Worm (Caenorhabditis elegans) whole organism, young adult: ENCODE measurements around the gene nkcc-1.

Source experiments
- B0019.2 ChIP-seq: fragments of 200-800 bp; sonication (Bioruptor generic); conservative IDR thresholded peaks from 2 replicates; pipeline ENCODE4 v1.3.6; 2022; ENCODE audit warnings: missing genetic modification reagents, missing genetic modification characterization, missing compliant biosample characterization
- B0336.3 ChIP-seq: fragments of 200-800 bp; sonication (Bioruptor generic); IDR thresholded peaks from 2 replicates; pipeline ENCODE4 v1.3.6; 2022; ENCODE audit warnings: missing genetic modification characterization, missing compliant biosample characterization
- C06A6.2 ChIP-seq: fragments of 200-800 bp; sonication (Bioruptor generic); conservative IDR thresholded peaks from 2 replicates; pipeline ENCODE4 v1.3.6; 2022; ENCODE audit warnings: missing genetic modification characterization, missing compliant biosample characterization
- D2030.7 ChIP-seq: fragments of 200-800 bp; sonication (Bioruptor generic); IDR thresholded peaks from 2 replicates; pipeline ENCODE4 v1.3.6; 2022; ENCODE audit warnings: missing genetic modification reagents, missing genetic modification characterization, missing compliant biosample characterization
- F39B2.1 ChIP-seq: fragments of 200-800 bp; sonication (Bioruptor generic); IDR thresholded peaks from 2 replicates; pipeline ENCODE4 v1.3.6; 2022; ENCODE audit warnings: missing genetic modification reagents, missing genetic modification characterization, missing compliant biosample characterization
- F49E8.2 ChIP-seq: sonication (generic microtip); optimal IDR thresholded peaks from 3 replicates; lab custom pipeline; 2017; ENCODE audit warnings: missing genetic modification characterization, mild to moderate bottlenecking, missing compliant biosample characterization, antibody characterized with exemption, moderate library complexity; ENCODE audit not compliant: insufficient read depth
- F57C9.4 ChIP-seq: sonication (generic microtip); optimal IDR thresholded peaks from 2 replicates; lab custom pipeline; 2017; ENCODE audit warnings: mild to moderate bottlenecking, missing genetic modification characterization, missing compliant biosample characterization
- K11D2.4 ChIP-seq: fragments of 200-800 bp; sonication (Bioruptor generic); IDR thresholded peaks from 2 replicates; pipeline ENCODE4 v1.3.6; 2022; ENCODE audit warnings: missing genetic modification reagents, missing genetic modification characterization, missing compliant biosample characterization
- K12H6.12 ChIP-seq: fragments of 200-800 bp; sonication (Bioruptor generic); optimal IDR thresholded peaks from 2 replicates; lab custom pipeline; 2018; ENCODE audit warnings: mild to moderate bottlenecking, missing genetic modification characterization, missing compliant biosample characterization
- Y53G8AR.9 ChIP-seq: fragments of 200-800 bp; sonication (Bioruptor generic); conservative IDR thresholded peaks from 2 replicates; pipeline ENCODE4 v1.3.6; 2022; ENCODE audit warnings: missing genetic modification reagents, missing genetic modification characterization, missing compliant biosample characterization
- Y79H2A.3 ChIP-seq: fragments of 200-800 bp; sonication (Bioruptor generic); conservative IDR thresholded peaks from 2 replicates; pipeline ENCODE4 v1.3.6; 2022; ENCODE audit warnings: missing genetic modification reagents, missing genetic modification characterization, missing compliant biosample characterization
- attf-5 ChIP-seq: fragments of 200-800 bp; sonication (Bioruptor generic); optimal IDR thresholded peaks from 2 replicates; lab custom pipeline; 2018; ENCODE audit warnings: mild to moderate bottlenecking, missing genetic modification characterization, missing compliant biosample characterization
- attf-6 ChIP-seq: fragments of 200-800 bp; sonication (Bioruptor generic); IDR thresholded peaks from 2 replicates; pipeline ENCODE4 v1.3.6; 2022; ENCODE audit warnings: missing genetic modification reagents, missing genetic modification characterization, missing compliant biosample characterization
- ccch-3 ChIP-seq: fragments of 200-800 bp; sonication (Bioruptor generic); optimal IDR thresholded peaks from 2 replicates; lab custom pipeline; 2018; ENCODE audit warnings: mild to moderate bottlenecking, missing genetic modification characterization, missing compliant biosample characterization
- ceh-100 ChIP-seq: fragments of 200-800 bp; sonication (Bioruptor generic); IDR thresholded peaks from 2 replicates; pipeline ENCODE4 v1.3.6; 2022; ENCODE audit warnings: missing genetic modification reagents, missing genetic modification characterization, missing compliant biosample characterization
- ceh-40 ChIP-seq: fragments of 200-800 bp; sonication (Bioruptor generic); IDR thresholded peaks from 2 replicates; pipeline ENCODE4 v1.3.6; 2022; ENCODE audit warnings: missing genetic modification characterization, missing compliant biosample characterization
- ceh-58 ChIP-seq: fragments of 200-800 bp; sonication (Bioruptor generic); IDR thresholded peaks from 2 replicates; pipeline ENCODE4 v1.3.6; 2022; ENCODE audit warnings: missing genetic modification characterization, missing compliant biosample characterization
- chd-7 ChIP-seq: sonication (generic microtip); optimal IDR thresholded peaks from 2 replicates; lab custom pipeline; 2016; ENCODE audit warnings: mild to moderate bottlenecking, missing genetic modification characterization, moderate library complexity, missing compliant biosample characterization
- dox-1 ChIP-seq: fragments of 200-800 bp; sonication (Bioruptor generic); IDR thresholded peaks from 2 replicates; pipeline ENCODE4 v1.3.6; 2022; ENCODE audit warnings: missing genetic modification reagents, missing genetic modification characterization, missing compliant biosample characterization
- efl-1 ChIP-seq: fragments of 150-350 bp; optimal IDR thresholded peaks from 2 replicates; lab custom pipeline; 2014; ENCODE audit warnings: missing biosample characterization, missing genetic modification reagents, missing genetic modification characterization
- egl-18 ChIP-seq: fragments of 200-800 bp; sonication (Bioruptor generic); IDR thresholded peaks from 2 replicates; pipeline ENCODE4 v1.3.6; 2022; ENCODE audit warnings: missing genetic modification reagents, missing genetic modification characterization, missing compliant biosample characterization
- ekl-4 ChIP-seq: fragments of 200-800 bp; sonication (Bioruptor generic); IDR thresholded peaks from 2 replicates; pipeline ENCODE4 v1.3.6; 2022; ENCODE audit warnings: missing genetic modification reagents, missing genetic modification characterization, missing compliant biosample characterization
- ets-4 ChIP-seq: fragments of 200-800 bp; sonication (Bioruptor generic); optimal IDR thresholded peaks from 2 replicates; lab custom pipeline; 2018; ENCODE audit warnings: mild to moderate bottlenecking, missing genetic modification characterization, missing compliant biosample characterization
- fkh-3 ChIP-seq: sonication (generic microtip); optimal IDR thresholded peaks from 2 replicates; lab custom pipeline; 2016; ENCODE audit warnings: mild to moderate bottlenecking, missing genetic modification characterization, missing compliant biosample characterization
- him-1 ChIP-seq: sonication (generic microtip); optimal IDR thresholded peaks from 2 replicates; lab custom pipeline; 2016; ENCODE audit warnings: missing genotype, missing genetic modification reagents, missing genetic modification characterization, missing compliant biosample characterization
- hlh-12 ChIP-seq: sonication (generic microtip); optimal IDR thresholded peaks from 2 replicates; lab custom pipeline; 2016; ENCODE audit warnings: missing genetic modification characterization, missing compliant biosample characterization
- hsf-1 ChIP-seq: fragments of 200-800 bp; sonication (Bioruptor generic); IDR thresholded peaks from 2 replicates; pipeline ENCODE4 v1.3.6; 2022; ENCODE audit warnings: missing genetic modification reagents, missing genetic modification characterization, missing compliant biosample characterization
- lag-1 ChIP-seq: fragments of 200-800 bp; sonication (Bioruptor generic); IDR thresholded peaks from 2 replicates; pipeline ENCODE4 v1.3.6; 2022; ENCODE audit warnings: missing genetic modification reagents, missing genetic modification characterization, missing compliant biosample characterization
- let-526 ChIP-seq: fragments of 200-800 bp; sonication (Bioruptor generic); IDR thresholded peaks from 2 replicates; pipeline ENCODE4 v1.3.6; 2022; ENCODE audit warnings: missing genetic modification reagents, missing genetic modification characterization, missing compliant biosample characterization
- lin-26 ChIP-seq: fragments of 200-800 bp; sonication (Bioruptor generic); IDR thresholded peaks from 2 replicates; pipeline ENCODE4 v1.3.6; 2022; ENCODE audit warnings: missing genetic modification reagents, missing genetic modification characterization, missing compliant biosample characterization
- madf-3 ChIP-seq: fragments of 200-800 bp; sonication (Bioruptor generic); IDR thresholded peaks from 2 replicates; pipeline ENCODE4 v1.3.6; 2022; ENCODE audit warnings: missing genetic modification reagents, missing genetic modification characterization, missing compliant biosample characterization
- mel-28 ChIP-seq: sonication (generic microtip); optimal IDR thresholded peaks from 2 replicates; lab custom pipeline; 2016; ENCODE audit warnings: borderline replicate concordance, mild to moderate bottlenecking, missing genetic modification characterization, missing compliant biosample characterization
- mxl-1 ChIP-seq: sonication (generic microtip); optimal IDR thresholded peaks from 2 replicates; lab custom pipeline; 2016; ENCODE audit warnings: missing genetic modification characterization, missing compliant biosample characterization
- nfya-1 ChIP-seq: sonication (generic microtip); optimal IDR thresholded peaks from 2 replicates; lab custom pipeline; 2017; ENCODE audit warnings: antibody characterized with exemption, missing compliant biosample characterization, missing genetic modification characterization, borderline replicate concordance; ENCODE audit not compliant: insufficient read depth
- nhr-120 ChIP-seq: fragments of 200-800 bp; sonication (Bioruptor generic); IDR thresholded peaks from 2 replicates; pipeline ENCODE4 v1.3.6; 2022; ENCODE audit warnings: missing genetic modification characterization, missing compliant biosample characterization
- nhr-90 ChIP-seq: sonication (generic microtip); optimal IDR thresholded peaks from 2 replicates; lab custom pipeline; 2016; ENCODE audit warnings: missing genotype, mild to moderate bottlenecking, missing genetic modification characterization, missing compliant biosample characterization
- rec-8 ChIP-seq, 2 experiments: sonication (generic microtip); optimal IDR thresholded peaks; 2 replicates each; lab custom pipeline; 2016; ENCODE audit warnings: mild to moderate bottlenecking in 2 of 2, missing genetic modification characterization in 2 of 2, missing genetic modification reagents in 2 of 2, missing genotype in 2 of 2, missing biosample characterization in 1 of 2, missing compliant biosample characterization in 1 of 2, moderate library complexity in 1 of 2
- repo-1 ChIP-seq: sonication (generic microtip); optimal IDR thresholded peaks from 2 replicates; lab custom pipeline; 2017; ENCODE audit warnings: mild to moderate bottlenecking, missing genetic modification characterization, missing compliant biosample characterization
- sdz-38 ChIP-seq: sonication (generic microtip); optimal IDR thresholded peaks from 2 replicates; lab custom pipeline; 2016; ENCODE audit warnings: missing genotype, missing genetic modification characterization, missing compliant biosample characterization
- snpc-4 ChIP-seq, 5 experiments: fragments of 150-350 bp in 1 of 5; sonication (generic microtip) in 4 of 5; optimal IDR thresholded peaks; 2 replicates each; lab custom pipeline; 2014 to 2018; ENCODE audit warnings: missing genetic modification characterization in 5 of 5, missing biosample characterization in 3 of 5, antibody characterized with exemption in 2 of 5, mild to moderate bottlenecking in 2 of 5, missing compliant biosample characterization in 2 of 5, missing genotype in 2 of 5, moderate library complexity in 2 of 5, missing genetic modification reagents in 1 of 5
- somi-1 ChIP-seq: fragments of 200-800 bp; sonication (Bioruptor generic); optimal IDR thresholded peaks from 2 replicates; lab custom pipeline; 2018; ENCODE audit warnings: mild to moderate bottlenecking, missing genetic modification characterization, missing compliant biosample characterization
- sptf-2 ChIP-seq: fragments of 200-800 bp; sonication (Bioruptor generic); optimal IDR thresholded peaks from 2 replicates; lab custom pipeline; 2018; ENCODE audit warnings: mild to moderate bottlenecking, missing genetic modification characterization, missing compliant biosample characterization
- ztf-18 ChIP-seq: sonication (generic microtip); optimal IDR thresholded peaks from 2 replicates; lab custom pipeline; 2016; ENCODE audit warnings: missing genotype, mild to moderate bottlenecking, missing genetic modification characterization, missing compliant biosample characterization
- ztf-22 ChIP-seq: fragments of 200-800 bp; sonication (Bioruptor generic); optimal IDR thresholded peaks from 2 replicates; lab custom pipeline; 2018; ENCODE audit warnings: mild to moderate bottlenecking, missing genetic modification characterization, moderate library complexity, missing compliant biosample characterization

nkcc-1 gene

ce11 chrIV:14153261-14153660 lies 29.4 kb upstream of the nkcc-1 start, which contains the start of gene oac-38:
TSS of gene oac-38 (minus strand) at chrIV:14153361.
- TF ChIP-seq mxl-1 (tag; lab: Kevin White, UChicago) (no peak), mel-28 (tag; lab: Kevin White, UChicago) (no peak), rec-8 (tag; optimal IDR thresholded peaks at IDR 0.05; lab: Kevin White, UChicago) (no peak), sdz-38 (tag; lab: Kevin White, UChicago) (no peak), ztf-22 (GFP tag; lab: Kevin White, UChicago) (no peak), ceh-40 (GFP tag; lab: Robert Waterston, UW) (no peak), nfya-1 (tag; lab: Kevin White, UChicago) (no peak), D2030.7 (GFP tag; lab: Robert Waterston, UW) (no peak), efl-1 (no peak), ekl-4 (no peak), Y53G8AR.9 (GFP tag; lab: Robert Waterston, UW) (no peak), F57C9.4 (no peak), attf-5 (GFP tag; lab: Kevin White, UChicago) (no peak), him-1 (no peak)

- TF ChIP-seq F49E8.2 (tag; lab: Kevin White, UChicago) (no peak), somi-1 (GFP tag; lab: Kevin White, UChicago) (no peak), B0336.3 (GFP tag; lab: Robert Waterston, UW) (no peak), egl-18 (GFP tag; lab: Robert Waterston, UW) (no peak), lag-1 (GFP tag; lab: Robert Waterston, UW) (no peak), F39B2.1 (no peak), let-526 (GFP tag; lab: Robert Waterston, UW) (no peak), ztf-18 (tag; lab: Kevin White, UChicago) (no peak), ccch-3 (GFP tag; lab: Kevin White, UChicago) (no peak), lin-26 (GFP tag; lab: Robert Waterston, UW) (no peak), madf-3 (GFP tag; lab: Robert Waterston, UW) (no peak), ets-4 (GFP tag; lab: Kevin White, UChicago) (no peak), B0019.2 (GFP tag; lab: Robert Waterston, UW) (no peak)
Observed at ce11 chrIV:14145594-14145993, 21.7 kb upstream of the nkcc-1 start, which contains the start of gene oac-37. TSS of gene oac-37 (plus strand) at chrIV:14145894.

ce11 chrIV:14143042-14143441 lies 19.2 kb upstream of the nkcc-1 start:
- TF ChIP-seq dox-1 (GFP tag; lab: Robert Waterston, UW) (no peak), nhr-90 (tag; lab: Kevin White, UChicago) (no peak), attf-6 (peak; percentile 74; the same call in 1 of the 2 replicates), snpc-4 (GFP tag; optimal IDR thresholded peaks at IDR 0.05; lab: Kevin White, UChicago) (peak; percentile 2), snpc-4 (tag; optimal IDR thresholded peaks at IDR 0.05; lab: Kevin White, UChicago) (peak in 3 of 4 experiments; percentile 26 to 29 (median 27))

ce11 chrIV:14137063-14137462 lies 13.2 kb upstream of the nkcc-1 start, which contains the start of gene srz-31:
TSS of gene srz-31 (plus strand) at chrIV:14137363.
- TF ChIP-seq C06A6.2 (GFP tag; lab: Robert Waterston, UW), result no peak
- TF ChIP-seq fkh-3, result no peak
- TF ChIP-seq sptf-2 (GFP tag; lab: Kevin White, UChicago), result no peak
- TF ChIP-seq F39B2.1, result no peak
- TF ChIP-seq lag-1 (GFP tag; lab: Robert Waterston, UW), result no peak
- no peak for TF ChIP-seq ceh-58 (GFP tag; lab: Robert Waterston, UW)
- no peak for TF ChIP-seq hlh-12 (tag; lab: Kevin White, UChicago)
- TF ChIP-seq ceh-100 (GFP tag; lab: Robert Waterston, UW), result no peak
- no peak for TF ChIP-seq somi-1 (GFP tag; lab: Kevin White, UChicago)
- TF ChIP-seq chd-7 (tag; lab: Kevin White, UChicago), result no peak
- no peak for TF ChIP-seq hsf-1 (GFP tag; lab: Robert Waterston, UW)
- no peak for TF ChIP-seq B0019.2 (GFP tag; lab: Robert Waterston, UW)
- TF ChIP-seq Y79H2A.3, result no peak
- no peak for TF ChIP-seq K12H6.12
- TF ChIP-seq K11D2.4 (GFP tag; lab: Robert Waterston, UW), result no peak
- no peak for TF ChIP-seq mel-28 (tag; lab: Kevin White, UChicago)
- TF ChIP-seq attf-5 (GFP tag; lab: Kevin White, UChicago), result no peak
- no peak for TF ChIP-seq nhr-120
- no peak for TF ChIP-seq repo-1 (tag; lab: Kevin White, UChicago)
- TF ChIP-seq, all 124 proteins: peak for 0
